Fruit fly (Drosophila melanogaster): Measurements from ENCODE around the gene CG5800.

DNA sequence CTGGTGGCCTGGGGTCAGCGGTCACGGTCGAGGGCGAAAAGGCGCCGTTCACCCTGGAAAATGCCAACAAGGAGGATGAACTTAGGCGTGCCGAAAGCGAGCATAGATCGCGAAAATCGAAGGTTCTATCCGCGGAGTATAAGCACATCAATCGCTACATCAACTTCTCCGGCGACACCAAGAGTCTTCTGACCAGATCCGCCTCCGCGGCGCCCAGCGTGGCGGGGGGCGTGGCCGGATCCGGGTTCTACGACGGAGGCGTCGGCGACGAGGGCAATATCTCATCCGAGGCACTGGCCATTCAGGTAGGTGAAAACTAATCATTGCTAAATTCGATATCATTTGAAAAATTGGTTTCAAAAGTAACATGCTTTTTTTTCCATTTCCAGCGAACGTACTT lies 38.5 kb upstream of the CG5800 start:
- no peak for TF ChIP-seq foxo (GFP tag; optimal IDR thresholded peaks at IDR 0.05)
- no peak for TF ChIP-seq OdsH (GFP tag; optimal IDR thresholded peaks at IDR 0.05)
- TF ChIP-seq Hr78 (GFP tag; optimal IDR thresholded peaks at IDR 0.05): no peak
- no peak for TF ChIP-seq usp (GFP tag; optimal IDR thresholded peaks at IDR 0.05)
- peak; percentile 94 for TF ChIP-seq Dfd (GFP tag; optimal IDR thresholded peaks at IDR 0.05)
- TF ChIP-seq Sp1 (GFP tag; optimal IDR thresholded peaks at IDR 0.05): no peak
- no peak for TF ChIP-seq Hr83 (GFP tag; optimal IDR thresholded peaks at IDR 0.05; ENCODE audit: poor library complexity, severe bottlenecking)
- TF ChIP-seq br (GFP tag; optimal IDR thresholded peaks at IDR 0.05): no peak
- TF ChIP-seq sv (GFP tag; optimal IDR thresholded peaks at IDR 0.05): no peak

Data from whole organism, wandering third instar larva.